Fruit fly (Drosophila melanogaster): ENCODE results near the gene mura.

Gene mura

dm6 chr3R:9600558-9600959 is 49.0 kb upstream of the mura start (continued):
- TF ChIP-seq H15 (GFP tag; IDR thresholded peaks at IDR 0.05) (no peak), odd (GFP tag; optimal IDR thresholded peaks at IDR 0.05) (peak; percentile 9), cwo (GFP tag; optimal IDR thresholded peaks at IDR 0.05) (peak; percentile 78), Kr (GFP tag; optimal IDR thresholded peaks at IDR 0.05) (peak; percentile 17), HmgZ (tag; optimal IDR thresholded peaks at IDR 0.05) (no peak), CG30403 (GFP tag; optimal IDR thresholded peaks at IDR 0.05) (peak; percentile 25), Hr3 (GFP tag; optimal IDR thresholded peaks at IDR 0.05) (no peak), disco-r (GFP tag; optimal IDR thresholded peaks at IDR 0.05) (no peak), CG3407 (GFP tag; optimal IDR thresholded peaks at IDR 0.05) (peak; percentile 37), dati (GFP tag; IDR thresholded peaks at IDR 0.05) (no peak), CG10654 (GFP tag; optimal IDR thresholded peaks at IDR 0.05) (no peak), gcm (GFP tag; optimal IDR thresholded peaks at IDR 0.05) (peak; percentile 21), scrt (GFP tag; optimal IDR thresholded peaks at IDR 0.05) (peak; percentile 49), jigr1 (GFP tag; IDR thresholded peaks at IDR 0.05) (no peak), CG30431 (GFP tag; optimal IDR thresholded peaks at IDR 0.05) (no peak), bigmax (GFP tag; optimal IDR thresholded peaks at IDR 0.05) (no peak), corto (GFP tag; optimal IDR thresholded peaks at IDR 0.05) (no peak), CG15073 (GFP tag; optimal IDR thresholded peaks at IDR 0.05) (no peak), CG8281 (tag; optimal IDR thresholded peaks at IDR 0.05) (peak; percentile 24), Dll (GFP tag; IDR thresholded peaks at IDR 0.05; ENCODE audit: partially characterized antibody) (no peak), CG11247 (GFP tag; IDR thresholded peaks at IDR 0.05) (no peak), Dbx (GFP tag; IDR thresholded peaks at IDR 0.05) (peak; percentile 65; the same call in 2 of the 3 replicates), Med (GFP tag) (peak; percentile 86), CG42726 (GFP tag; IDR thresholded peaks at IDR 0.05; ENCODE audit: partially characterized antibody) (no peak), luna (GFP tag; optimal IDR thresholded peaks at IDR 0.05) (no peak), jing (GFP tag; optimal IDR thresholded peaks at IDR 0.05) (no peak), Doc3 (GFP tag; IDR thresholded peaks at IDR 0.05; ENCODE audit: partially characterized antibody) (no peak), CG1792 (GFP tag; optimal IDR thresholded peaks at IDR 0.05) (no peak), h (optimal IDR thresholded peaks at IDR 0.05) (no peak), CG13624 (GFP tag; optimal IDR thresholded peaks at IDR 0.05) (peak; percentile 33), eve (GFP tag; optimal IDR thresholded peaks at IDR 0.05) (no peak), CG3163 (GFP tag; optimal IDR thresholded peaks at IDR 0.05) (no peak), CG17912 (GFP tag; optimal IDR thresholded peaks at IDR 0.05) (no peak), CG15011 (GFP tag; optimal IDR thresholded peaks at IDR 0.05) (peak; percentile 72), BEAF-32 (GFP tag; optimal IDR thresholded peaks at IDR 0.05) (no peak), yki (optimal IDR thresholded peaks at IDR 0.05) (no peak), seq (GFP tag; IDR thresholded peaks at IDR 0.05) (no peak), Bgb (GFP tag; IDR thresholded peaks at IDR 0.05; ENCODE audit: partially characterized antibody) (no peak), fd3F (GFP tag; optimal IDR thresholded peaks at IDR 0.05) (peak; percentile 32), CG9727 (GFP tag; optimal IDR thresholded peaks at IDR 0.05) (peak; percentile 72), Sox100B (GFP tag; optimal IDR thresholded peaks at IDR 0.05) (peak; percentile 51), br (optimal IDR thresholded peaks at IDR 0.05) (no peak), Hr78 (GFP tag; optimal IDR thresholded peaks at IDR 0.05) (no peak), kah (GFP tag; optimal IDR thresholded peaks at IDR 0.05) (no peak), pho (GFP tag; optimal IDR thresholded peaks at IDR 0.05) (peak; percentile 2), Dip3 (GFP tag; optimal IDR thresholded peaks at IDR 0.05) (no peak), TFAM (GFP tag; optimal IDR thresholded peaks at IDR 0.05) (no peak), D19B (GFP tag; optimal IDR thresholded peaks at IDR 0.05) (peak; percentile 41), NC2β (GFP tag; optimal IDR thresholded peaks at IDR 0.05) (no peak), Optix (GFP tag; IDR thresholded peaks at IDR 0.05) (no peak), dimm (GFP tag; IDR thresholded peaks at IDR 0.05) (no peak), E2f2 (GFP tag; IDR thresholded peaks at IDR 0.05) (no peak), Fer2 (tag; optimal IDR thresholded peaks at IDR 0.05) (peak; percentile 23)
